Worm (Caenorhabditis elegans): ENCODE results near the gene wrt-8.

DNA sequence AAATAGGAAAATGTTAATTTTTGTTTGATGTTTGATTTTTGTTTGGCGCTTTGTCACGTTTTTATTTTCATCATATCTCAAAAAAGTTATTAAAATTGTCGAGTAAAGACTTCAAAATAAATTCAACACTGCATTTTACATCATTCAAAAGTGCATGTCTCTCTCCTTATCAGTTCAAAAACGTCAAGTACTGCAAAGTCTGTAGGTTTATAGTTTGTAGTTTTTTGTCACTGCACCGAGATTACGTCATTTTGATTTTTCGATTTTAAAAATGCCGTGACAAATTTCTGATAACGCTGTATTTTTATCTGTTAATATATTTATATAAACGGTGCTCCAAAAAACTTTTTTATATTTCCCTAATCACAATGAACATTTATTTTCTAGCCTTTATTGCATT, 10.3 kb upstream of the wrt-8 start, which contains the start of gene C29F3.7:
- no peak for TF ChIP-seq daf-12 (tag; optimal IDR thresholded peaks at IDR 0.05)
- no peak for TF ChIP-seq F10B5.3 (tag; optimal IDR thresholded peaks at IDR 0.05)
- TF ChIP-seq nhr-237 (tag; optimal IDR thresholded peaks at IDR 0.05) = no peak
- TF ChIP-seq nhr-77 (tag; optimal IDR thresholded peaks at IDR 0.05) = peak; percentile 86
- no peak for TF ChIP-seq unc-39 (tag; optimal IDR thresholded peaks at IDR 0.05)
- TF ChIP-seq lin-13 (GFP tag; optimal IDR thresholded peaks at IDR 0.05) = no peak
- TF ChIP-seq dpl-1 (GFP tag; optimal IDR thresholded peaks at IDR 0.05) = no peak
- TF ChIP-seq saeg-2 (GFP tag; IDR thresholded peaks at IDR 0.05) = no peak
- no peak for TF ChIP-seq lsy-2 (tag; optimal IDR thresholded peaks at IDR 0.05)
- TF ChIP-seq tag-97 (GFP tag; IDR thresholded peaks at IDR 0.05) = no peak
- peak in 1 of 2 experiments; percentile 35 for TF ChIP-seq unc-62 (GFP tag; optimal IDR thresholded peaks at IDR 0.05 in 1 of 2)
- TF ChIP-seq unc-62 (tag; optimal IDR thresholded peaks at IDR 0.05) = no peak
- no peak for TF ChIP-seq lin-39 (tag; optimal IDR thresholded peaks at IDR 0.05)
- TF ChIP-seq egl-27 (tag; optimal IDR thresholded peaks at IDR 0.05) = no peak
